Worm (Caenorhabditis elegans): ENCODE measurements around the gene C35A11.3.

ce11 chrV:5336884-5337283, 35.3 kb upstream of the C35A11.3 start, which contains the start of gene srg-29:
- TF ChIP-seq pha-4 (tag; optimal IDR thresholded peaks at IDR 0.05) (no peak), gei-17 (GFP tag; optimal IDR thresholded peaks at IDR 0.05) (no peak), snpc-3.4 (tag; optimal IDR thresholded peaks at IDR 0.05) (no peak), T26A5.8 (tag; optimal IDR thresholded peaks at IDR 0.05) (no peak), madf-3 (GFP tag; IDR thresholded peaks at IDR 0.05) (no peak), madf-8 (GFP tag; conservative IDR thresholded peaks at IDR 0.05) (no peak)
